Worm (Caenorhabditis elegans): ENCODE results near the gene T06C12.11.
"Not testable (repeated sequence)": the region's sequence is repeated elsewhere in the genome, so short reads cannot be mapped to it uniquely, and the experiment has no call there.

DNA sequence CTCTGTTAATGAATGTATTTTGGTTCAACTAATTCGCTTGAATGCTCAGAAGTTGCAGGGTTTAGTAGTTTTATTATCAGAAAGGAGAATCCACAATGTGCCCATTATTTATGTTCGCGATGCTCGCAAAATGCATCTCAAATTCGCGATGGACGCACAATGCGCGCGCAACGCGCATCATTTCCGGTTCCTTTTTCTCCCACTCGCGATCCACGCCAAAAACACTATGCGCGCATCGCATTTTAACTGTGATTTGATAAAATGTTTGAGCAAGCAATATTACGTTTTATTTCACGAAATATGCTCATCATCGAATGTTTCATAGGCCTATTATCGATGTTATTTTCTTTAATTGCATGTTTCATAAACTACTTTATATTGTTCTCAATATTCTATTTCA, 37.1 kb downstream of the T06C12.11 start, which contains the start of gene srbc-77:
- TF ChIP-seq sox-4, zag-1 (tag; optimal IDR thresholded peaks at IDR 0.05): not testable (repeated sequence)

Measured in whole organism, L1 larva.